Fruit fly (Drosophila melanogaster) whole organism, embryonic: ENCODE results near the gene Cks85A.

ENCODE experiments used
- Aef1 ChIP-seq: fragments of 200-800 bp; sonication (Bioruptor generic); IDR thresholded peaks from 3 replicates; pipeline ENCODE4 v1.3.6; 2022; ENCODE audit warnings: missing biosample characterization, missing genetic modification characterization
- CG10543 ChIP-seq: fragments of 200-800 bp; sonication (Bioruptor generic); optimal IDR thresholded peaks from 3 replicates; lab custom pipeline; 2017; ENCODE audit warnings: missing biosample characterization, mild to moderate bottlenecking, missing genetic modification characterization, moderate library complexity
- CG11085 ChIP-seq: fragments of 200-800 bp; sonication (Bioruptor generic); IDR thresholded peaks from 2 replicates; pipeline ENCODE4 v1.3.6; 2022; ENCODE audit warnings: missing biosample characterization, missing genetic modification characterization
- CG11247 ChIP-seq: fragments of 200-800 bp; sonication (Bioruptor generic); IDR thresholded peaks from 2 replicates; pipeline ENCODE4 v1.3.6; 2022; ENCODE audit warnings: missing biosample characterization, missing genetic modification characterization
- CG11723 ChIP-seq: fragments of 200-800 bp; sonication (Bioruptor generic); optimal IDR thresholded peaks from 2 replicates; lab custom pipeline; 2017; ENCODE audit warnings: missing biosample characterization, mild to moderate bottlenecking, missing genetic modification characterization
- CG12769 ChIP-seq: fragments of 200-800 bp; sonication (Bioruptor generic); optimal IDR thresholded peaks from 2 replicates; lab custom pipeline; 2019; ENCODE audit warnings: missing biosample characterization, mild to moderate bottlenecking, missing genetic modification characterization, moderate library complexity
- CG13624 ChIP-seq: fragments of 200-800 bp; sonication (Bioruptor generic); optimal IDR thresholded peaks from 2 replicates; lab custom pipeline; 2016; ENCODE audit warnings: missing biosample characterization, missing genetic modification characterization
- CG13775 ChIP-seq: fragments of 200-800 bp; sonication (Bioruptor generic); optimal IDR thresholded peaks from 3 replicates; lab custom pipeline; 2017; ENCODE audit warnings: missing biosample characterization, mild to moderate bottlenecking, missing genetic modification characterization
- CG15073 ChIP-seq: fragments of 200-800 bp; sonication (Bioruptor generic); optimal IDR thresholded peaks from 2 replicates; lab custom pipeline; 2016; ENCODE audit warnings: missing biosample characterization, missing genetic modification characterization
- CG15269 ChIP-seq: fragments of 200-800 bp; sonication (Bioruptor generic); optimal IDR thresholded peaks from 2 replicates; lab custom pipeline; 2018; ENCODE audit warnings: missing biosample characterization, mild to moderate bottlenecking, missing genetic modification characterization, moderate library complexity
- CG17385 ChIP-seq: fragments of 200-800 bp; sonication (Bioruptor generic); optimal IDR thresholded peaks from 3 replicates; lab custom pipeline; 2018; ENCODE audit warnings: missing biosample characterization, mild to moderate bottlenecking, missing genetic modification characterization
- CG17802 ChIP-seq: fragments of 200-800 bp; sonication (Bioruptor generic); optimal IDR thresholded peaks from 2 replicates; lab custom pipeline; 2018; ENCODE audit warnings: missing biosample characterization, mild to moderate bottlenecking, missing genetic modification characterization, moderate library complexity
- CG31441 ChIP-seq: fragments of 200-800 bp; sonication (Bioruptor generic); IDR thresholded peaks from 2 replicates; pipeline ENCODE4 v1.3.6; 2022; ENCODE audit warnings: missing biosample characterization, missing genetic modification characterization
- CG32532 ChIP-seq: fragments of 200-800 bp; sonication (Bioruptor generic); IDR thresholded peaks from 2 replicates; pipeline ENCODE4 v1.3.6; 2022; ENCODE audit warnings: missing biosample characterization, missing genetic modification characterization
- CG32767 ChIP-seq: fragments of 200-800 bp; sonication (Bioruptor generic); IDR thresholded peaks from 2 replicates; pipeline ENCODE4 v1.3.6; 2022; ENCODE audit warnings: missing biosample characterization, missing genetic modification characterization
- CG33213 ChIP-seq: fragments of 200-800 bp; sonication (Bioruptor generic); optimal IDR thresholded peaks from 3 replicates; lab custom pipeline; 2016; ENCODE audit warnings: missing biosample characterization, missing genetic modification characterization
- CG34376 ChIP-seq: fragments of 200-800 bp; sonication (Bioruptor generic); optimal IDR thresholded peaks from 2 replicates; lab custom pipeline; 2018; ENCODE audit warnings: missing biosample characterization, mild to moderate bottlenecking, missing genetic modification characterization
- CG4404 ChIP-seq: fragments of 200-800 bp; sonication (Bioruptor generic); IDR thresholded peaks from 2 replicates; pipeline ENCODE4 v1.3.6; 2022; ENCODE audit warnings: missing biosample characterization, missing genetic modification characterization
- CG4707 ChIP-seq: fragments of 200-800 bp; sonication (Bioruptor generic); optimal IDR thresholded peaks from 2 replicates; lab custom pipeline; 2018; ENCODE audit warnings: missing biosample characterization, mild to moderate bottlenecking, missing genetic modification characterization, moderate library complexity
- CG7372 ChIP-seq: fragments of 200-800 bp; sonication (Bioruptor generic); IDR thresholded peaks from 2 replicates; pipeline ENCODE4 v1.3.6; 2022; ENCODE audit warnings: missing biosample characterization, missing genetic modification characterization
- CG9215 ChIP-seq: fragments of 200-800 bp; sonication (Bioruptor generic); IDR thresholded peaks from 2 replicates; pipeline ENCODE4 v1.3.6; 2022; ENCODE audit warnings: missing biosample characterization, missing genetic modification characterization
- CG9609 ChIP-seq: fragments of 200-800 bp; sonication (Bioruptor generic); optimal IDR thresholded peaks from 3 replicates; lab custom pipeline; 2016; ENCODE audit warnings: missing biosample characterization, missing genetic modification characterization
- Dip2 ChIP-seq: fragments of 200-800 bp; sonication (Bioruptor generic); IDR thresholded peaks from 2 replicates; pipeline ENCODE4 v1.3.6; 2022; ENCODE audit warnings: missing biosample characterization, missing genetic modification characterization
- Doc3 ChIP-seq: fragments of 200-800 bp; sonication (Bioruptor generic); IDR thresholded peaks from 3 replicates; pipeline ENCODE4 v1.3.6; 2022; ENCODE audit warnings: missing biosample characterization, missing genetic modification characterization; ENCODE audit not compliant: partially characterized antibody
- E2f1 ChIP-seq: fragments of 200-800 bp; sonication (Bioruptor generic); IDR thresholded peaks from 2 replicates; pipeline ENCODE4 v1.3.6; 2022; ENCODE audit warnings: missing biosample characterization, missing genetic modification characterization
- ERR ChIP-seq: fragments of 200-800 bp; sonication (Bioruptor generic); optimal IDR thresholded peaks from 2 replicates; lab custom pipeline; 2016; ENCODE audit warnings: missing biosample characterization, missing genetic modification characterization
- Gsc ChIP-seq: fragments of 200-800 bp; sonication (Bioruptor generic); IDR thresholded peaks from 2 replicates; pipeline ENCODE4 v1.3.6; 2022; ENCODE audit warnings: missing biosample characterization, missing genetic modification characterization
- Hr51 ChIP-seq, 2 experiments: fragments of 200-800 bp; sonication (Bioruptor generic); optimal IDR thresholded peaks; 2 replicates in 1 of 2; 3 replicates in 1 of 2; lab custom pipeline; 2016 to 2018; ENCODE audit warnings: missing biosample characterization in 2 of 2, missing genetic modification characterization in 2 of 2, mild to moderate bottlenecking in 1 of 2, moderate library complexity in 1 of 2
- Jarid2 ChIP-seq: fragments of 200-800 bp; sonication (Bioruptor generic); optimal IDR thresholded peaks from 3 replicates; lab custom pipeline; 2017; ENCODE audit warnings: mild to moderate bottlenecking, missing biosample characterization, missing genetic modification reagents, missing genetic modification characterization
- NFAT ChIP-seq: fragments of 200-800 bp; sonication (Bioruptor generic); IDR thresholded peaks from 2 replicates; pipeline ENCODE4 v1.3.6; 2022; ENCODE audit warnings: missing biosample characterization, missing genetic modification characterization
- Nf-YC ChIP-seq: fragments of 200-800 bp; optimal IDR thresholded peaks from 3 replicates; lab custom pipeline; 2019; ENCODE audit warnings: missing biosample characterization, mild to moderate bottlenecking, missing genetic modification characterization, moderate library complexity
- NfI ChIP-seq: fragments of 200-800 bp; sonication (Bioruptor generic); optimal IDR thresholded peaks from 3 replicates; lab custom pipeline; 2018; ENCODE audit warnings: missing biosample characterization, mild to moderate bottlenecking, missing genetic modification characterization, moderate library complexity
- Oaz ChIP-seq: fragments of 200-800 bp; sonication (Bioruptor generic); IDR thresholded peaks from 2 replicates; pipeline ENCODE4 v1.3.6; 2022; ENCODE audit warnings: missing biosample characterization, missing genetic modification characterization
- amos ChIP-seq: fragments of 200-800 bp; sonication (Bioruptor generic); IDR thresholded peaks from 2 replicates; pipeline ENCODE4 v1.3.6; 2022; ENCODE audit warnings: missing biosample characterization, missing genetic modification characterization; ENCODE audit not compliant: partially characterized antibody
- az2 ChIP-seq: fragments of 200-800 bp; sonication (Bioruptor generic); optimal IDR thresholded peaks from 3 replicates; lab custom pipeline; 2016; ENCODE audit warnings: missing biosample characterization, missing genetic modification characterization
- caup ChIP-seq: fragments of 200-800 bp; sonication (Bioruptor generic); optimal IDR thresholded peaks from 3 replicates; lab custom pipeline; 2017; ENCODE audit warnings: missing biosample characterization, mild to moderate bottlenecking, missing genetic modification characterization, moderate library complexity; ENCODE audit not compliant: severe bottlenecking
- chinmo ChIP-seq: fragments of 200-800 bp; sonication (Bioruptor generic); IDR thresholded peaks from 4 replicates; pipeline ENCODE4 v1.3.6; 2022; ENCODE audit warnings: missing biosample characterization, missing genetic modification characterization; ENCODE audit not compliant: partially characterized antibody
- ewg ChIP-seq: fragments of 200-800 bp; sonication (Bioruptor generic); optimal IDR thresholded peaks from 3 replicates; lab custom pipeline; 2017; ENCODE audit warnings: mild to moderate bottlenecking, missing biosample characterization, missing genetic modification reagents, missing genetic modification characterization
- hb ChIP-seq: fragments of 200-800 bp; sonication (Bioruptor generic); IDR thresholded peaks from 3 replicates; pipeline ENCODE4 v1.3.6; 2022; ENCODE audit warnings: missing biosample characterization, missing genetic modification characterization; ENCODE audit not compliant: partially characterized antibody
- nerfin-2 ChIP-seq: fragments of 200-800 bp; sonication (Bioruptor generic); IDR thresholded peaks from 2 replicates; pipeline ENCODE4 v1.3.6; 2022; ENCODE audit warnings: missing biosample characterization, missing genetic modification characterization; ENCODE audit not compliant: partially characterized antibody
- pho ChIP-seq: fragments of 200-800 bp; sonication (Bioruptor generic); optimal IDR thresholded peaks from 2 replicates; lab custom pipeline; 2016; ENCODE audit warnings: missing biosample characterization, missing genetic modification characterization
- rib ChIP-seq: fragments of 200-800 bp; sonication (Bioruptor generic); IDR thresholded peaks from 2 replicates; pipeline ENCODE4 v1.3.6; 2022; ENCODE audit warnings: missing biosample characterization, missing genetic modification characterization
- shn ChIP-seq: fragments of 200-800 bp; sonication (Bioruptor generic); optimal IDR thresholded peaks from 3 replicates; lab custom pipeline; 2016; ENCODE audit warnings: missing biosample characterization, missing genetic modification characterization
- sna ChIP-seq: fragments of 200-800 bp; sonication (Bioruptor generic); IDR thresholded peaks from 2 replicates; pipeline ENCODE4 v1.3.6; 2022; ENCODE audit warnings: missing biosample characterization, missing genetic modification characterization; ENCODE audit not compliant: partially characterized antibody
- sug ChIP-seq: fragments of 200-800 bp; optimal IDR thresholded peaks from 2 replicates; lab custom pipeline; 2019; ENCODE audit warnings: missing biosample characterization, mild to moderate bottlenecking, missing genetic modification characterization, moderate library complexity
- tap ChIP-seq: fragments of 200-800 bp; optimal IDR thresholded peaks from 3 replicates; lab custom pipeline; 2019; ENCODE audit warnings: missing biosample characterization, mild to moderate bottlenecking, missing genetic modification characterization, moderate library complexity
- vnd ChIP-seq: fragments of 200-800 bp; sonication (Bioruptor generic); IDR thresholded peaks from 3 replicates; pipeline ENCODE4 v1.3.6; 2022; ENCODE audit warnings: missing biosample characterization, missing genetic modification characterization; ENCODE audit not compliant: partially characterized antibody
- zen2 ChIP-seq: fragments of 200-800 bp; sonication (Bioruptor generic); IDR thresholded peaks from 3 replicates; pipeline ENCODE4 v1.3.6; 2022; ENCODE audit warnings: missing biosample characterization, missing genetic modification characterization; ENCODE audit not compliant: partially characterized antibody

The Cks85A gene

DNA sequence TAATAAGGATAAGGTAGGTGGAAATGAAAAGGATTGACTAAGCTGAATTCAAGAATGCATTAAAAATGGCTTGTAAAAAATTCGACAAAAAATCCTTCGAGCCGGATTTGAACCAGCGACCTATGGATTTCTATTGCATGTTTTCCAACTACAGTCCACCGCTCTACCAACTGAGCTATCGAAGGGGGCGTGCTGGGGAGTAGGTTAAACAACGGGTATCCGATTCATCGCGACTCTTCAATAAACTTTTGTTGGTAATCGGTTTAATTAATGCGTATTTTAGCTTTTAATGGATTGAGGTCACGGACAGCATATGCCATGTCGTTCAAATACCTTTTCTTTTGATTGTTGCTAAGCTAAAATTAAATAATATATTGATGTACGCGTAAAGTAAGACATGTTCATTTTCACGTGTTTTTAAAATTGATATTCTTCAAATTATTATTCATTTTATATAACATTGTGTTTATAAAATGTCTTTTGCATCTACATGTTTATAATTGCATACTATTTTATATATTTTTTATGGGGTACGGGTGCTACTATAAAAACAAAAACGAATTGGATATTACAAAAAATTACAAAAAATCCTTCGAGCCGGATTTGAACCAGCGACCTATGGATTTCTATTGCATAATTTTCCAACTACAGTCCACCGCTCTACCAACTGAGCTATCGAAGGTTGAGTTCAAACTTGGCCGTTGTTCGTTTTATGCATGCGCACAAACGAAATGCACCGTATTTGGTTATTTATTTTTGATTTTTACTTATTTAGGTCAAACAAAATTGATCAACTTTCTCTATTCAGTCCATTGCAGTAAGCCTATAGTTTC is 50.0 kb downstream of the Cks85A start (continued):
- TF ChIP-seq pho (GFP tag; lab: Kevin White, UChicago) (no peak), CG17385 (GFP tag; lab: Kevin White, UChicago) (peak; percentile 2), CG15269 (tag; lab: Kevin White, UChicago) (no peak), CG11085 (no peak), CG15073 (GFP tag; lab: Kevin White, UChicago) (no peak), CG13775 (GFP tag; lab: Kevin White, UChicago) (no peak), sug (tag; lab: Kevin White, UChicago) (peak; percentile 40), CG13624 (GFP tag; lab: Kevin White, UChicago) (no peak), Jarid2 (GFP tag; lab: Kevin White, UChicago) (no peak), CG4707 (no peak), CG9609 (GFP tag; lab: Kevin White, UChicago) (no peak), Oaz (GFP tag; lab: Robert Waterston, UW) (no peak), CG32767 (GFP tag; lab: Robert Waterston, UW) (no peak), CG9215 (no peak), Aef1 (GFP tag; lab: Robert Waterston, UW) (no peak), CG12769 (tag; lab: Kevin White, UChicago) (peak; percentile 2), az2 (GFP tag; lab: Kevin White, UChicago) (no peak), CG33213 (GFP tag; lab: Kevin White, UChicago) (no peak), ERR (no peak), chinmo (GFP tag; lab: Robert Waterston, UW) (peak; percentile 52; the same call in 3 of the 4 replicates), sna (GFP tag; lab: Robert Waterston, UW) (peak; percentile 44; the same call in 1 of the 2 replicates), NfI (GFP tag; lab: Kevin White, UChicago) (no peak), CG31441 (GFP tag; lab: Robert Waterston, UW) (no peak), Dip2 (GFP tag; lab: Robert Waterston, UW) (no peak), CG4404 (GFP tag; lab: Robert Waterston, UW) (no peak), caup (GFP tag; lab: Kevin White, UChicago) (no peak), Doc3 (GFP tag; lab: Robert Waterston, UW) (no peak), Nf-YC (tag; lab: Kevin White, UChicago) (no peak), NFAT (GFP tag; lab: Robert Waterston, UW) (no peak), CG17802 (tag; lab: Kevin White, UChicago) (no peak), CG11247 (GFP tag; lab: Robert Waterston, UW) (no peak), vnd (GFP tag; lab: Robert Waterston, UW) (peak; percentile 35), amos (GFP tag; lab: Robert Waterston, UW) (peak; percentile 79), E2f1 (GFP tag; lab: Robert Waterston, UW) (no peak), CG10543 (GFP tag; lab: Kevin White, UChicago) (peak; percentile 1), CG7372 (GFP tag; lab: Robert Waterston, UW) (no peak), CG34376 (GFP tag; lab: Kevin White, UChicago) (peak; percentile 72), Gsc (GFP tag; lab: Robert Waterston, UW) (no peak), Hr51 (GFP tag; optimal IDR thresholded peaks at IDR 0.05; lab: Kevin White, UChicago) (peak in 1 of 2 experiments; percentile 22), hb (GFP tag; lab: Robert Waterston, UW) (peak; percentile 68), CG11723 (no peak), nerfin-2 (peak; percentile 75), ewg (GFP tag; lab: Kevin White, UChicago) (no peak), CG32532 (no peak; the same call in 1 of the 2 replicates), zen2 (GFP tag; lab: Robert Waterston, UW) (peak; percentile 18; the same call in 2 of the 3 replicates), shn (GFP tag; lab: Kevin White, UChicago) (no peak), tap (tag; lab: Kevin White, UChicago) (no peak), rib (no peak)
